Worm (Caenorhabditis elegans) whole organism, L4/young adult: ENCODE data around the gene his-63.
"Not testable (repeated sequence)": the region's sequence is repeated elsewhere in the genome, so short reads cannot be mapped to it uniquely, and the experiment has no call there.

Source experiments
- W03F9.2 ChIP-seq: fragments of 150-350 bp; optimal IDR thresholded peaks from 2 replicates; lab custom pipeline; 2014; ENCODE audit warnings: missing biosample characterization, missing genetic modification characterization
- dao-5 ChIP-seq: sonication (generic microtip); optimal IDR thresholded peaks from 2 replicates; lab custom pipeline; 2016; ENCODE audit warnings: missing genotype, missing genetic modification characterization, moderate library complexity, missing compliant biosample characterization
- him-1 ChIP-seq: sonication (generic microtip); optimal IDR thresholded peaks from 2 replicates; lab custom pipeline; 2016; ENCODE audit warnings: missing genotype, missing genetic modification reagents, missing genetic modification characterization, missing compliant biosample characterization

The his-63 gene

ce11 chrIV:11406744-11407690 is at the start of gene his-63, which contains the start of gene his-64:
Gene his-63, minus strand, starts transcription at chrIV:11406861.
Gene his-64, plus strand, starts transcription at chrIV:11407116.
- not testable (repeated sequence) for TF ChIP-seq him-1, dao-5, W03F9.2 (tag; lab: Kevin White, UChicago)

ce11 chrIV:11455824-11456223 is 49.2 kb upstream of the his-63 start:
- TF ChIP-seq dao-5 (tag; lab: Kevin White, UChicago) (no peak), him-1 (tag; lab: Kevin White, UChicago) (no peak), W03F9.2 (tag; lab: Kevin White, UChicago) (no peak)

- TF ChIP-seq him-1 (tag; lab: Kevin White, UChicago) (no peak), W03F9.2 (tag; lab: Kevin White, UChicago) (no peak), dao-5 (tag; lab: Kevin White, UChicago) (no peak)
These were observed 46.3 kb upstream of the his-63 start for ce11 chrIV:11452928-11453327.

- TF ChIP-seq him-1 (tag; lab: Kevin White, UChicago): no peak
- TF ChIP-seq dao-5 (tag; lab: Kevin White, UChicago): no peak
- no peak for TF ChIP-seq W03F9.2 (tag; lab: Kevin White, UChicago)
These were observed 31.6 kb upstream of the his-63 start for ce11 chrIV:11438255-11438654.

- TF ChIP-seq W03F9.2 (tag; lab: Kevin White, UChicago): no peak
- no peak for TF ChIP-seq dao-5 (tag; lab: Kevin White, UChicago)
- TF ChIP-seq him-1 (tag; lab: Kevin White, UChicago): no peak
These were observed 29.1 kb upstream of the his-63 start for ce11 chrIV:11435761-11436160.

ce11 chrIV:11434575-11434974 is 27.9 kb upstream of the his-63 start:
- TF ChIP-seq W03F9.2 (tag; lab: Kevin White, UChicago): no peak
- TF ChIP-seq dao-5 (tag; lab: Kevin White, UChicago): no peak
- no peak for TF ChIP-seq him-1 (tag; lab: Kevin White, UChicago)

- TF ChIP-seq him-1 (tag; lab: Kevin White, UChicago) (peak; percentile 26), W03F9.2 (tag; lab: Kevin White, UChicago) (peak; percentile 46), dao-5 (tag; lab: Kevin White, UChicago) (no peak)
These were observed 27.0 kb upstream of the his-63 start for ce11 chrIV:11433709-11434108.

- no peak for TF ChIP-seq dao-5 (tag; lab: Kevin White, UChicago)
- TF ChIP-seq him-1 (tag; lab: Kevin White, UChicago): no peak
- TF ChIP-seq W03F9.2 (tag; lab: Kevin White, UChicago): no peak
These were observed 24.8 kb upstream of the his-63 start for ce11 chrIV:11431448-11431847.

- TF ChIP-seq dao-5 (tag; lab: Kevin White, UChicago) (no peak), him-1 (tag; lab: Kevin White, UChicago) (no peak), W03F9.2 (tag; lab: Kevin White, UChicago) (no peak)
These were observed 18.8 kb upstream of the his-63 start, which contains the start of gene kin-4 for ce11 chrIV:11425442-11425841. Gene kin-4, plus strand, starts transcription at chrIV:11425742.

- no peak for TF ChIP-seq him-1 (tag; lab: Kevin White, UChicago)
- TF ChIP-seq dao-5 (tag; lab: Kevin White, UChicago): no peak
- TF ChIP-seq W03F9.2 (tag; lab: Kevin White, UChicago): no peak
These were observed 18.2 kb upstream of the his-63 start, which contains the start of gene F22B3.8 for ce11 chrIV:11424830-11425229. Gene F22B3.8, minus strand, starts transcription at chrIV:11424930.

ce11 chrIV:11421696-11422095 is 15.0 kb upstream of the his-63 start, which contains the start of gene F22B3.7:
Gene F22B3.7, minus strand, starts transcription at chrIV:11421796.
- TF ChIP-seq W03F9.2 (tag; lab: Kevin White, UChicago): no peak
- TF ChIP-seq dao-5 (tag; lab: Kevin White, UChicago): no peak
- TF ChIP-seq him-1 (tag; lab: Kevin White, UChicago): no peak

- not testable (repeated sequence) for TF ChIP-seq him-1, dao-5, W03F9.2 (tag; lab: Kevin White, UChicago)
These were observed 10.1 kb upstream of the his-63 start, which contains the start of gene F22B3.5 for ce11 chrIV:11416724-11417123. Gene F22B3.5, minus strand, starts transcription at chrIV:11416824.

ce11 chrIV:11414920-11415319 is 8.3 kb upstream of the his-63 start, which contains the start of gene F22B3.10:
Gene F22B3.10, minus strand, starts transcription at chrIV:11415020.
- TF ChIP-seq dao-5 (tag; lab: Kevin White, UChicago) (no peak), W03F9.2 (tag; lab: Kevin White, UChicago) (no peak), him-1 (tag; lab: Kevin White, UChicago) (no peak)
